Worm (Caenorhabditis elegans) whole organism, L4/young adult: ENCODE measurements around the gene F59F5.4.

ENCODE experiments used
- dao-5 ChIP-seq: sonication (generic microtip); optimal IDR thresholded peaks from 2 replicates; lab custom pipeline; 2016; ENCODE audit warnings: missing genotype, missing genetic modification characterization, moderate library complexity, missing compliant biosample characterization
- him-1 ChIP-seq: sonication (generic microtip); optimal IDR thresholded peaks from 2 replicates; lab custom pipeline; 2016; ENCODE audit warnings: missing genotype, missing genetic modification reagents, missing genetic modification characterization, missing compliant biosample characterization

DNA sequence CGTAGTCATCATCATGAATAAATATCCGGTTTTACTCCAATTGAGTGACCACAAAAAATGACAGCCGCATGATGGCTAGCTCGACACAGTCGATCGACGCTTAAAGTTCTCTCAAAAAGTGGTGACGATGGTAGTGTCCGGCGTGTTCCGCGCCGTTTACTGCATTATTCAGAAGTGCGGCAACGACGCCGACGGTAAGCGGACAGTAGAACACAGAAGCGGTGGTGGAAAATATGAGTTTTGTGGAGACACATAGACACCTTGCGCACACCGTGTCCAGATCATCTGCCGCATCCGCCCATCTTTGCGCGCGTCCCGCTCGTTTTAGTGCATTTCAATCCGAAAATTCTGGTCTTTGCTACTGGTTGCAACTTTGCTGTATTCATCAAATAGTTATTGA lies 16.4 kb downstream of the F59F5.4 start, which contains the start of gene F59F5.7:
- no peak for TF ChIP-seq dao-5 (tag; lab: Kevin White, UChicago)
- no peak for TF ChIP-seq him-1 (tag; lab: Kevin White, UChicago)
